Fruit fly (Drosophila melanogaster) whole organism, embryonic: Measurements from ENCODE around the gene ry.

ENCODE experiments used
- CG10267 ChIP-seq: fragments of 200-800 bp; sonication (Bioruptor generic); optimal IDR thresholded peaks from 2 replicates; lab custom pipeline; 2018; ENCODE audit warnings: missing biosample characterization, mild to moderate bottlenecking, missing genetic modification characterization, moderate library complexity
- CG10321 ChIP-seq: fragments of 200-800 bp; sonication (Bioruptor generic); IDR thresholded peaks from 2 replicates; pipeline ENCODE4 v1.3.6; 2022; ENCODE audit warnings: missing biosample characterization, missing genetic modification characterization
- CG10366 ChIP-seq: fragments of 200-800 bp; sonication (Bioruptor generic); IDR thresholded peaks from 2 replicates; pipeline ENCODE4 v1.3.6; 2022; ENCODE audit warnings: missing biosample characterization, missing genetic modification characterization
- CG10462 ChIP-seq: fragments of 200-800 bp; sonication (Bioruptor generic); optimal IDR thresholded peaks from 2 replicates; lab custom pipeline; 2016; ENCODE audit warnings: missing biosample characterization, missing genetic modification characterization
- CG11456 ChIP-seq: fragments of 200-800 bp; sonication (Bioruptor generic); IDR thresholded peaks from 3 replicates; pipeline ENCODE4 v1.3.6; 2022; ENCODE audit warnings: missing biosample characterization, missing genetic modification characterization
- CG12104 ChIP-seq: fragments of 200-800 bp; sonication (Bioruptor generic); optimal IDR thresholded peaks from 3 replicates; lab custom pipeline; 2016; ENCODE audit warnings: missing biosample characterization, missing genetic modification characterization
- CG13894 ChIP-seq: fragments of 200-800 bp; sonication (Bioruptor generic); optimal IDR thresholded peaks from 3 replicates; lab custom pipeline; 2018; ENCODE audit warnings: missing biosample characterization, mild to moderate bottlenecking, missing genetic modification characterization, moderate library complexity
- CG14050 ChIP-seq: fragments of 200-800 bp; sonication (Bioruptor generic); IDR thresholded peaks from 3 replicates; pipeline ENCODE4 v1.3.6; 2022; ENCODE audit warnings: missing biosample characterization, missing genetic modification characterization
- CG15514 ChIP-seq: fragments of 200-800 bp; sonication (Bioruptor generic); optimal IDR thresholded peaks from 3 replicates; lab custom pipeline; 2017; ENCODE audit warnings: missing biosample characterization, missing genetic modification characterization, mild to moderate bottlenecking, moderate library complexity, missing genetic modification reagents
- CG16863 ChIP-seq: fragments of 200-800 bp; sonication (Bioruptor generic); optimal IDR thresholded peaks from 3 replicates; lab custom pipeline; 2016; ENCODE audit warnings: missing biosample characterization, missing genetic modification characterization
- CG17912 ChIP-seq: fragments of 200-800 bp; sonication (Bioruptor generic); optimal IDR thresholded peaks from 2 replicates; lab custom pipeline; 2018; ENCODE audit warnings: missing biosample characterization, mild to moderate bottlenecking, missing genetic modification characterization
- CG2875 ChIP-seq: fragments of 200-800 bp; sonication (Bioruptor generic); optimal IDR thresholded peaks from 2 replicates; lab custom pipeline; 2017; ENCODE audit warnings: missing biosample characterization, mild to moderate bottlenecking, missing genetic modification characterization, missing genetic modification reagents
- CG3407 ChIP-seq: fragments of 200-800 bp; sonication (Bioruptor generic); optimal IDR thresholded peaks from 2 replicates; lab custom pipeline; 2018; ENCODE audit warnings: missing biosample characterization, mild to moderate bottlenecking, missing genetic modification characterization
- CG42726 ChIP-seq: fragments of 200-800 bp; sonication (Bioruptor generic); IDR thresholded peaks from 2 replicates; pipeline ENCODE4 v1.3.6; 2022; ENCODE audit warnings: missing biosample characterization, missing genetic modification characterization; ENCODE audit not compliant: partially characterized antibody
- CG4282 ChIP-seq: fragments of 200-800 bp; sonication (Bioruptor generic); optimal IDR thresholded peaks from 2 replicates; lab custom pipeline; 2016; ENCODE audit warnings: missing biosample characterization, missing genetic modification characterization
- CG4360 ChIP-seq: fragments of 200-800 bp; sonication (Bioruptor generic); IDR thresholded peaks from 2 replicates; pipeline ENCODE4 v1.3.6; 2022; ENCODE audit warnings: missing biosample characterization, missing genetic modification characterization
- CG4617 ChIP-seq: fragments of 200-800 bp; sonication (Bioruptor generic); optimal IDR thresholded peaks from 3 replicates; lab custom pipeline; 2016; ENCODE audit warnings: missing biosample characterization, missing genetic modification characterization, borderline replicate concordance
- CG8290 ChIP-seq, 3 experiments: fragments of 200-800 bp; sonication (Bioruptor generic); optimal IDR thresholded peaks; 2 replicates each; lab custom pipeline; 2016 to 2019; ENCODE audit warnings: missing biosample characterization in 3 of 3, missing genetic modification characterization in 3 of 3, mild to moderate bottlenecking in 2 of 3, moderate library complexity in 1 of 3
- CG8478 ChIP-seq: fragments of >200 bp; optimal IDR thresholded peaks from 2 replicates; lab custom pipeline; 2018
- D19A ChIP-seq: fragments of 200-800 bp; optimal IDR thresholded peaks from 3 replicates; lab custom pipeline; 2019; ENCODE audit warnings: missing biosample characterization, mild to moderate bottlenecking, missing genetic modification characterization, moderate library complexity
- D19B ChIP-seq: fragments of 200-800 bp; sonication (Bioruptor generic); optimal IDR thresholded peaks from 2 replicates; lab custom pipeline; 2017; ENCODE audit warnings: missing biosample characterization, mild to moderate bottlenecking, missing genetic modification characterization
- Dad ChIP-seq: fragments of 200-800 bp; sonication (Bioruptor generic); optimal IDR thresholded peaks from 3 replicates; lab custom pipeline; 2016; ENCODE audit warnings: missing biosample characterization, missing genetic modification characterization
- Dip2 ChIP-seq: fragments of 200-800 bp; sonication (Bioruptor generic); IDR thresholded peaks from 2 replicates; pipeline ENCODE4 v1.3.6; 2022; ENCODE audit warnings: missing biosample characterization, missing genetic modification characterization
- Gug ChIP-seq: fragments of 200-800 bp; sonication (Bioruptor generic); IDR thresholded peaks from 4 replicates; pipeline ENCODE4 v1.3.6; 2022; ENCODE audit warnings: missing biosample characterization, missing genetic modification characterization
- H15 ChIP-seq: fragments of 200-800 bp; sonication (Bioruptor generic); IDR thresholded peaks from 3 replicates; pipeline ENCODE4 v1.3.6; 2022; ENCODE audit warnings: missing biosample characterization, missing genetic modification characterization
- HLH4C ChIP-seq: fragments of 200-800 bp; sonication (Bioruptor generic); IDR thresholded peaks from 3 replicates; pipeline ENCODE4 v1.3.6; 2022; ENCODE audit warnings: missing biosample characterization, missing genetic modification characterization; ENCODE audit not compliant: partially characterized antibody
- Hmx ChIP-seq: fragments of 200-800 bp; sonication (Bioruptor generic); optimal IDR thresholded peaks from 2 replicates; lab custom pipeline; 2016; ENCODE audit warnings: missing biosample characterization, missing genetic modification characterization
- Nf-YA ChIP-seq: fragments of 200-800 bp; sonication (Bioruptor generic); IDR thresholded peaks from 2 replicates; pipeline ENCODE4 v1.3.6; 2022; ENCODE audit warnings: missing biosample characterization, missing genetic modification characterization
- Six4 ChIP-seq: fragments of 200-800 bp; sonication (Bioruptor generic); optimal IDR thresholded peaks from 2 replicates; lab custom pipeline; 2016; ENCODE audit warnings: missing biosample characterization, missing genetic modification characterization
- abd-A ChIP-seq: fragments of 200-800 bp; sonication (Bioruptor generic); optimal IDR thresholded peaks from 3 replicates; lab custom pipeline; 2019; ENCODE audit warnings: missing biosample characterization, mild to moderate bottlenecking, missing genetic modification characterization, moderate library complexity
- bab2 ChIP-seq: fragments of 200-800 bp; sonication (Bioruptor generic); optimal IDR thresholded peaks from 2 replicates; lab custom pipeline; 2016; ENCODE audit warnings: missing biosample characterization, missing genetic modification characterization
- chn ChIP-seq: fragments of 200-800 bp; sonication (Bioruptor generic); optimal IDR thresholded peaks from 2 replicates; lab custom pipeline; 2016; ENCODE audit warnings: missing biosample characterization, missing genetic modification characterization
- dpn ChIP-seq, 2 experiments: fragments of 200-800 bp; sonication (Bioruptor generic); optimal IDR thresholded peaks; 3 replicates each; lab custom pipeline; 2016; ENCODE audit warnings: missing biosample characterization in 2 of 2, missing genetic modification characterization in 2 of 2
- esg ChIP-seq: fragments of 200-800 bp; sonication (Bioruptor generic); conservative IDR thresholded peaks from 2 replicates; pipeline ENCODE4 v1.3.6; 2022; ENCODE audit warnings: missing biosample characterization, missing genetic modification characterization
- kay ChIP-seq: fragments of 200-800 bp; sonication (Bioruptor generic); optimal IDR thresholded peaks from 2 replicates; lab custom pipeline; 2016; ENCODE audit warnings: missing biosample characterization, missing genetic modification characterization
- ken ChIP-seq: fragments of 200-800 bp; sonication (Bioruptor generic); IDR thresholded peaks from 3 replicates; pipeline ENCODE4 v1.3.6; 2022; ENCODE audit warnings: missing biosample characterization, missing genetic modification characterization
- lov ChIP-seq, 2 experiments: fragments of 200-800 bp in 1 of 2; fragments of >200 bp in 1 of 2; sonication (Bioruptor generic) in 1 of 2; IDR thresholded peaks in 1 of 2; optimal IDR thresholded peaks in 1 of 2; 2 replicates in 1 of 2; 3 replicates in 1 of 2; pipeline versions ENCODE4 v1.3.6 to Lab custom; 2017 to 2022; ENCODE audit warnings: missing biosample characterization in 1 of 2, missing genetic modification characterization in 1 of 2
- luna ChIP-seq: fragments of 200-800 bp; sonication (Bioruptor generic); optimal IDR thresholded peaks from 2 replicates; lab custom pipeline; 2016; ENCODE audit warnings: missing biosample characterization, missing genetic modification characterization
- maf-S ChIP-seq: fragments of 200-800 bp; sonication (Bioruptor generic); optimal IDR thresholded peaks from 2 replicates; lab custom pipeline; 2016; ENCODE audit warnings: missing biosample characterization, missing genetic modification characterization
- p53 ChIP-seq: fragments of 200-800 bp; sonication (Bioruptor generic); optimal IDR thresholded peaks from 2 replicates; lab custom pipeline; 2016; ENCODE audit warnings: missing biosample characterization, missing genetic modification characterization
- peb ChIP-seq: fragments of 200-800 bp; sonication (Bioruptor generic); IDR thresholded peaks from 2 replicates; pipeline ENCODE4 v1.3.6; 2022; ENCODE audit warnings: missing biosample characterization, missing genetic modification characterization
- row ChIP-seq: fragments of 200-800 bp; sonication (Bioruptor generic); IDR thresholded peaks from 3 replicates; pipeline ENCODE4 v1.3.6; 2022; ENCODE audit warnings: missing biosample characterization, missing genetic modification characterization
- seq ChIP-seq: fragments of 200-800 bp; sonication (Bioruptor generic); IDR thresholded peaks from 2 replicates; pipeline ENCODE4 v1.3.6; 2022; ENCODE audit warnings: missing biosample characterization, missing genetic modification characterization
- sima ChIP-seq: fragments of 200-800 bp; sonication (Bioruptor generic); optimal IDR thresholded peaks from 2 replicates; lab custom pipeline; 2016; ENCODE audit warnings: missing biosample characterization, missing genetic modification characterization
- sisA ChIP-seq: fragments of 200-800 bp; sonication (Bioruptor generic); IDR thresholded peaks from 2 replicates; pipeline ENCODE4 v1.3.6; 2022; ENCODE audit warnings: missing biosample characterization, missing genetic modification characterization
- stwl ChIP-seq: fragments of 200-800 bp; sonication (Bioruptor generic); optimal IDR thresholded peaks from 3 replicates; lab custom pipeline; 2018; ENCODE audit warnings: missing biosample characterization, mild to moderate bottlenecking, missing genetic modification characterization, moderate library complexity
- tll ChIP-seq, 2 experiments: fragments of 200-800 bp in 1 of 2; fragments of >200 bp in 1 of 2; sonication (Bioruptor generic) in 1 of 2; optimal IDR thresholded peaks; 2 replicates each; lab custom pipeline; 2017 to 2019; ENCODE audit warnings: missing biosample characterization in 2 of 2, missing genetic modification characterization in 2 of 2, mild to moderate bottlenecking in 1 of 2, moderate library complexity in 1 of 2
- trh ChIP-seq: fragments of 200-800 bp; sonication (Bioruptor generic); optimal IDR thresholded peaks from 2 replicates; lab custom pipeline; 2016; ENCODE audit warnings: missing biosample characterization, missing genetic modification characterization

The ry gene

dm6 chr3R:13063746-13064592 is 31.6 kb downstream of the ry start (continued):
- TF ChIP-seq sima (no peak), CG8290 (GFP tag; optimal IDR thresholded peaks at IDR 0.05; lab: Kevin White, UChicago) (no peak), CG8290 (tag; optimal IDR thresholded peaks at IDR 0.05; lab: Kevin White, UChicago) (no peak), H15 (GFP tag; lab: Robert Waterston, UW) (no peak), CG42726 (GFP tag; lab: Robert Waterston, UW) (peak; percentile 53; the same call in 1 of the 2 replicates), p53 (GFP tag; lab: Kevin White, UChicago) (no peak), Hmx (GFP tag; lab: Kevin White, UChicago) (no peak), Dip2 (GFP tag; lab: Robert Waterston, UW) (no peak), Nf-YA (GFP tag; lab: Robert Waterston, UW) (peak; percentile 94), peb (GFP tag; lab: Robert Waterston, UW) (0 out of 2 replicates have a peak, but pooled peaks have one; percentile 29), lov (optimal IDR thresholded peaks at IDR 0.05; lab: Kevin White, UChicago) (no peak), lov (GFP tag; IDR thresholded peaks at IDR 0.05; lab: Robert Waterston, UW) (no peak), tll (GFP tag; optimal IDR thresholded peaks at IDR 0.05; lab: Kevin White, UChicago) (peak in 1 of 2 experiments; percentile 75), CG16863 (GFP tag; lab: Kevin White, UChicago) (peak; percentile 26), CG11456 (GFP tag; lab: Robert Waterston, UW) (no peak), CG17912 (no peak), sisA (GFP tag; lab: Robert Waterston, UW) (peak; percentile 33; the same call in 1 of the 2 replicates), esg (GFP tag; lab: Robert Waterston, UW) (no peak), CG10267 (tag; lab: Kevin White, UChicago) (no peak), seq (GFP tag; lab: Robert Waterston, UW) (peak; percentile 95), row (GFP tag; lab: Robert Waterston, UW) (peak; percentile 73), CG13894 (tag; lab: Kevin White, UChicago) (no peak), ken (no peak)

dm6 chr3R:13065180-13065757 is 32.9 kb downstream of the ry start:
- no peak for TF ChIP-seq luna (GFP tag; lab: Kevin White, UChicago)
- no peak for TF ChIP-seq D19B
- TF ChIP-seq CG4282 (GFP tag; lab: Kevin White, UChicago) = peak; percentile 90
- TF ChIP-seq CG10366 (GFP tag; lab: Robert Waterston, UW) = no peak
- TF ChIP-seq dpn (GFP tag; optimal IDR thresholded peaks at IDR 0.05; lab: Kevin White, UChicago) = no peak
- TF ChIP-seq CG3407 = no peak
- TF ChIP-seq CG10462 (GFP tag; lab: Kevin White, UChicago) = no peak
- no peak for TF ChIP-seq CG4360 (GFP tag; lab: Robert Waterston, UW)
- TF ChIP-seq CG4617 = no peak
- peak; percentile 71 for TF ChIP-seq CG8478 (lab: Kevin White, UChicago)
- no peak for TF ChIP-seq CG12104 (GFP tag; lab: Kevin White, UChicago)
- no peak for TF ChIP-seq maf-S (GFP tag; lab: Kevin White, UChicago)
- TF ChIP-seq chn = no peak
- TF ChIP-seq Gug (GFP tag; lab: Robert Waterston, UW) = no peak
- no peak for TF ChIP-seq trh
- no peak for TF ChIP-seq CG10267 (tag; lab: Kevin White, UChicago)
- no peak for TF ChIP-seq kay (GFP tag; lab: Kevin White, UChicago)
- TF ChIP-seq bab2 (GFP tag; lab: Kevin White, UChicago) = no peak
- TF ChIP-seq D19A (tag; lab: Kevin White, UChicago) = no peak
- TF ChIP-seq Six4 = no peak
- no peak for TF ChIP-seq HLH4C (GFP tag; lab: Robert Waterston, UW)
- no peak for TF ChIP-seq CG2875 (GFP tag; lab: Kevin White, UChicago)
- TF ChIP-seq CG10321 (GFP tag; lab: Robert Waterston, UW) = no peak
- no peak for TF ChIP-seq CG14050 (GFP tag; lab: Robert Waterston, UW)
- TF ChIP-seq stwl (tag; lab: Kevin White, UChicago) = no peak
- no peak for TF ChIP-seq Dad (GFP tag; lab: Kevin White, UChicago)
- TF ChIP-seq CG15514 (GFP tag; lab: Kevin White, UChicago) = no peak
- TF ChIP-seq abd-A (tag; lab: Kevin White, UChicago) = no peak
- no peak for TF ChIP-seq sisA (GFP tag; lab: Robert Waterston, UW)
